Worm (Caenorhabditis elegans) whole organism, L4/young adult: ENCODE results near the gene rsp-6.

Experiments used
- W03F9.2 ChIP-seq: fragments of 150-350 bp; optimal IDR thresholded peaks from 2 replicates; lab custom pipeline; 2014; ENCODE audit warnings: missing biosample characterization, missing genetic modification characterization
- dao-5 ChIP-seq: sonication (generic microtip); optimal IDR thresholded peaks from 2 replicates; lab custom pipeline; 2016; ENCODE audit warnings: missing genotype, missing genetic modification characterization, moderate library complexity, missing compliant biosample characterization
- him-1 ChIP-seq: sonication (generic microtip); optimal IDR thresholded peaks from 2 replicates; lab custom pipeline; 2016; ENCODE audit warnings: missing genotype, missing genetic modification reagents, missing genetic modification characterization, missing compliant biosample characterization

ce11 chrIV:7838426-7838825 lies 47.4 kb upstream of the rsp-6 start, which contains the start of gene C06A6.7:
- TF ChIP-seq him-1 (tag; lab: Kevin White, UChicago): no peak
- no peak for TF ChIP-seq W03F9.2 (tag; lab: Kevin White, UChicago)
- no peak for TF ChIP-seq dao-5 (tag; lab: Kevin White, UChicago)
